Fruit fly (Drosophila melanogaster): ENCODE results near the gene CG42724.

dm6 chr3R:6402522-6403171 lies 34.6 kb upstream of the CG42724 start:
- TF ChIP-seq psq (optimal IDR thresholded peaks at IDR 0.05): no peak
- TF ChIP-seq insv (optimal IDR thresholded peaks at IDR 0.05): no peak

Data from Kc167 (cell line).